Worm (Caenorhabditis elegans): ENCODE data around the gene dmd-3.

The dmd-3 gene

ce11 chrV:19629973-19630372 is 25.1 kb downstream of the dmd-3 start:
- TF ChIP-seq tbx-9 (tag; optimal IDR thresholded peaks at IDR 0.05; ENCODE audit: borderline replicate concordance) (no peak), him-1 (tag; optimal IDR thresholded peaks at IDR 0.05) (no peak), F57C9.4 (tag; optimal IDR thresholded peaks at IDR 0.05) (no peak), Y53F4B.3 (GFP tag; IDR thresholded peaks at IDR 0.05) (no peak), ztf-18 (tag; optimal IDR thresholded peaks at IDR 0.05) (no peak), K12H6.12 (tag; optimal IDR thresholded peaks at IDR 0.05) (no peak), mel-28 (tag; optimal IDR thresholded peaks at IDR 0.05; ENCODE audit: borderline replicate concordance) (no peak), ztf-25 (GFP tag; IDR thresholded peaks at IDR 0.05) (no peak), nhr-80 (tag; optimal IDR thresholded peaks at IDR 0.05) (no peak), dpl-1 (GFP tag; optimal IDR thresholded peaks at IDR 0.05) (no peak), xnd-1 (tag; optimal IDR thresholded peaks at IDR 0.05) (no peak), dpff-1 (tag; optimal IDR thresholded peaks at IDR 0.05) (no peak), ztf-22 (GFP tag; optimal IDR thresholded peaks at IDR 0.05) (no peak), T26A5.8 (tag; optimal IDR thresholded peaks at IDR 0.05) (no peak), hmg-20 (GFP tag; IDR thresholded peaks at IDR 0.05) (no peak), dox-1 (GFP tag; IDR thresholded peaks at IDR 0.05) (no peak), C06A6.2 (GFP tag; conservative IDR thresholded peaks at IDR 0.05) (no peak)

- TF ChIP-seq hsf-1 (GFP tag; IDR thresholded peaks at IDR 0.05) (no peak), egrh-3 (GFP tag; IDR thresholded peaks at IDR 0.05) (no peak), ZK185.1 (tag; optimal IDR thresholded peaks at IDR 0.05; ENCODE audit: poor library complexity, severe bottlenecking) (no peak), sdz-38 (tag; optimal IDR thresholded peaks at IDR 0.05) (no peak), F39B2.1 (GFP tag; IDR thresholded peaks at IDR 0.05) (0 out of 2 replicates have a peak, but pooled peaks have one; percentile 3), die-1 (tag; optimal IDR thresholded peaks at IDR 0.05) (no peak), sptf-2 (GFP tag; optimal IDR thresholded peaks at IDR 0.05) (no peak), K11D2.4 (GFP tag; IDR thresholded peaks at IDR 0.05) (no peak), tbp1 (GFP tag; optimal IDR thresholded peaks at IDR 0.05) (no peak), snpc-1.3 (tag; optimal IDR thresholded peaks at IDR 0.05; ENCODE audit: insufficient read depth) (no peak), lsl-1 (GFP tag; optimal IDR thresholded peaks at IDR 0.05) (no peak), aptf-2 (GFP tag; conservative IDR thresholded peaks at IDR 0.05) (no peak), zim-3 (tag; optimal IDR thresholded peaks at IDR 0.05) (no peak), zfh-2 (GFP tag; conservative IDR thresholded peaks at IDR 0.05) (peak; percentile 75), madf-10 (tag; optimal IDR thresholded peaks at IDR 0.05) (no peak), nhr-120 (GFP tag; IDR thresholded peaks at IDR 0.05) (no peak), let-526 (GFP tag; IDR thresholded peaks at IDR 0.05) (0 out of 2 replicates have a peak, but pooled peaks have one; percentile 50), F55B11.4 (tag; optimal IDR thresholded peaks at IDR 0.05; ENCODE audit: borderline replicate concordance, insufficient read depth) (no peak), hmg-1.2 (GFP tag; IDR thresholded peaks at IDR 0.05) (peak; percentile 96), pbrm-1 (GFP tag; IDR thresholded peaks at IDR 0.05) (no peak), F33H1.4 (GFP tag; IDR thresholded peaks at IDR 0.05) (no peak), F22D6.2 (tag; optimal IDR thresholded peaks at IDR 0.05) (no peak), aptf-3 (GFP tag; IDR thresholded peaks at IDR 0.05) (0 out of 2 replicates have a peak, but pooled peaks have one; percentile 72), nfya-2 (GFP tag; IDR thresholded peaks at IDR 0.05) (0 out of 2 replicates have a peak, but pooled peaks have one; percentile 58), lsy-27 (tag; optimal IDR thresholded peaks at IDR 0.05; ENCODE audit: borderline replicate concordance, insufficient read depth) (no peak), nhr-27 (tag; optimal IDR thresholded peaks at IDR 0.05) (no peak), F49E8.2 (tag; optimal IDR thresholded peaks at IDR 0.05; ENCODE audit: insufficient read depth) (no peak), mxl-1 (tag; optimal IDR thresholded peaks at IDR 0.05) (no peak), F52B5.7 (tag; optimal IDR thresholded peaks at IDR 0.05) (no peak), snpc-4 (GFP tag; optimal IDR thresholded peaks at IDR 0.05) (no peak), snpc-4 (tag; optimal IDR thresholded peaks at IDR 0.05) (no peak), bed-1 (GFP tag; IDR thresholded peaks at IDR 0.05) (no peak), him-1 (tag; optimal IDR thresholded peaks at IDR 0.05) (no peak)
Measured at ce11 chrV:19629544-19629943, 25.5 kb downstream of the dmd-3 start.

Data from whole organism, young adult.